Fruit fly (Drosophila melanogaster): ENCODE data around the gene Thor.

The Thor gene

dm6 chr2L:3437068-3437467, 41.2 kb upstream of the Thor start (continued):
- TF ChIP-seq br (optimal IDR thresholded peaks at IDR 0.05) (no peak), CG10147 (GFP tag; optimal IDR thresholded peaks at IDR 0.05) (peak; percentile 1), CG1024 (GFP tag; IDR thresholded peaks at IDR 0.05) (0 out of 2 replicates have a peak, but pooled peaks have one; percentile 41), Blimp-1 (GFP tag; optimal IDR thresholded peaks at IDR 0.05) (peak; percentile 69), TFAM (GFP tag; optimal IDR thresholded peaks at IDR 0.05) (peak; percentile 2), Lpt (GFP tag; optimal IDR thresholded peaks at IDR 0.05) (no peak), CG4360 (GFP tag; IDR thresholded peaks at IDR 0.05) (no peak), chn (GFP tag; optimal IDR thresholded peaks at IDR 0.05) (peak; percentile 38), Gug (GFP tag; IDR thresholded peaks at IDR 0.05) (no peak), CG4730 (GFP tag; IDR thresholded peaks at IDR 0.05) (0 out of 2 replicates have a peak, but pooled peaks have one; percentile 14), CG10267 (tag; optimal IDR thresholded peaks at IDR 0.05) (peak; percentile 59), Hmr (GFP tag; optimal IDR thresholded peaks at IDR 0.05) (peak; percentile 26), C15 (GFP tag; IDR thresholded peaks at IDR 0.05) (no peak), CG11085 (GFP tag; IDR thresholded peaks at IDR 0.05) (no peak), CG10431 (GFP tag; optimal IDR thresholded peaks at IDR 0.05) (no peak), chinmo (GFP tag; IDR thresholded peaks at IDR 0.05; ENCODE audit: partially characterized antibody) (no peak), CG12942 (GFP tag; optimal IDR thresholded peaks at IDR 0.05) (no peak), so (GFP tag; IDR thresholded peaks at IDR 0.05) (peak; percentile 77), Nf-YB (GFP tag; optimal IDR thresholded peaks at IDR 0.05) (no peak), CG18476 (GFP tag; optimal IDR thresholded peaks at IDR 0.05) (no peak), zf30C (GFP tag; optimal IDR thresholded peaks at IDR 0.05) (no peak), ci (GFP tag; IDR thresholded peaks at IDR 0.05) (peak; percentile 91), prd (optimal IDR thresholded peaks at IDR 0.05) (no peak), prd (GFP tag; IDR thresholded peaks at IDR 0.05) (peak; percentile 69), ATbp (GFP tag; optimal IDR thresholded peaks at IDR 0.05) (peak; percentile 56), Ptx1 (GFP tag; IDR thresholded peaks at IDR 0.05) (peak; percentile 54), cas (GFP tag; IDR thresholded peaks at IDR 0.05) (no peak), Sin3A (optimal IDR thresholded peaks at IDR 0.05) (no peak), E2f2 (GFP tag; IDR thresholded peaks at IDR 0.05) (peak; percentile 37; the same call in 1 of the 2 replicates), nom (GFP tag; optimal IDR thresholded peaks at IDR 0.05) (no peak), tgo (GFP tag; IDR thresholded peaks at IDR 0.05) (peak; percentile 63; the same call in 2 of the 3 replicates), CG17385 (GFP tag; optimal IDR thresholded peaks at IDR 0.05) (peak; percentile 62), pnt (GFP tag; optimal IDR thresholded peaks at IDR 0.05) (no peak), CG13894 (tag; optimal IDR thresholded peaks at IDR 0.05) (no peak), NfI (GFP tag; optimal IDR thresholded peaks at IDR 0.05) (peak; percentile 36), CG2678 (tag; optimal IDR thresholded peaks at IDR 0.05) (peak; percentile 73), CG8388 (GFP tag; optimal IDR thresholded peaks at IDR 0.05) (peak; percentile 34), stwl (tag; optimal IDR thresholded peaks at IDR 0.05) (no peak), CG15601 (tag; optimal IDR thresholded peaks at IDR 0.05) (peak; percentile 25), Ravus (GFP tag; IDR thresholded peaks at IDR 0.05) (no peak), dmrt99B (tag; optimal IDR thresholded peaks at IDR 0.05) (peak; percentile 85), CG9797 (GFP tag; optimal IDR thresholded peaks at IDR 0.05) (no peak), dan (GFP tag; IDR thresholded peaks at IDR 0.05) (no peak), CG9876 (GFP tag; optimal IDR thresholded peaks at IDR 0.05) (no peak), Oli (tag; optimal IDR thresholded peaks at IDR 0.05) (peak; percentile 66), pros (GFP tag; optimal IDR thresholded peaks at IDR 0.05) (no peak), bbx (GFP tag; IDR thresholded peaks at IDR 0.05; ENCODE audit: partially characterized antibody) (no peak), CG3065 (GFP tag; optimal IDR thresholded peaks at IDR 0.05) (no peak), Poxn (GFP tag; IDR thresholded peaks at IDR 0.05) (no peak), B-H1 (GFP tag; IDR thresholded peaks at IDR 0.05) (peak; percentile 42; the same call in 2 of the 3 replicates), CG10979 (tag; optimal IDR thresholded peaks at IDR 0.05) (peak; percentile 73), CG17912 (GFP tag; optimal IDR thresholded peaks at IDR 0.05) (no peak)
